Fruit fly (Drosophila melanogaster) whole organism, embryonic: ENCODE data around the gene CG2187.
A peak's percentile ranks its signal among the peaks of the same experiment; 100 is the strongest.

Experiments used
- B-H1 ChIP-seq: fragments of 200-800 bp; sonication (Bioruptor generic); IDR thresholded peaks from 3 replicates; pipeline ENCODE4 v1.3.6; 2022; ENCODE audit warnings: missing biosample characterization, missing genetic modification characterization
- CG1024 ChIP-seq: fragments of 200-800 bp; sonication (Bioruptor generic); IDR thresholded peaks from 2 replicates; pipeline ENCODE4 v1.3.6; 2022; ENCODE audit warnings: missing biosample characterization, missing genetic modification characterization
- CG10267 ChIP-seq: fragments of 200-800 bp; sonication (Bioruptor generic); optimal IDR thresholded peaks from 2 replicates; lab custom pipeline; 2018; ENCODE audit warnings: missing biosample characterization, mild to moderate bottlenecking, missing genetic modification characterization, moderate library complexity
- CG10543 ChIP-seq: fragments of 200-800 bp; sonication (Bioruptor generic); optimal IDR thresholded peaks from 3 replicates; lab custom pipeline; 2017; ENCODE audit warnings: missing biosample characterization, mild to moderate bottlenecking, missing genetic modification characterization, moderate library complexity
- CG11247 ChIP-seq: fragments of 200-800 bp; sonication (Bioruptor generic); IDR thresholded peaks from 2 replicates; pipeline ENCODE4 v1.3.6; 2022; ENCODE audit warnings: missing biosample characterization, missing genetic modification characterization
- CG1233 ChIP-seq: fragments of 200-800 bp; sonication (Bioruptor generic); optimal IDR thresholded peaks from 4 replicates; lab custom pipeline; 2018; ENCODE audit warnings: missing biosample characterization, mild to moderate bottlenecking, missing genetic modification characterization
- CG13287 ChIP-seq: fragments of 200-800 bp; sonication (Bioruptor generic); IDR thresholded peaks from 2 replicates; pipeline ENCODE4 v1.3.6; 2022; ENCODE audit warnings: missing biosample characterization, missing genetic modification characterization; ENCODE audit not compliant: partially characterized antibody
- CG13624 ChIP-seq: fragments of 200-800 bp; sonication (Bioruptor generic); optimal IDR thresholded peaks from 2 replicates; lab custom pipeline; 2016; ENCODE audit warnings: missing biosample characterization, missing genetic modification characterization
- CG15011 ChIP-seq: fragments of 200-800 bp; sonication (Bioruptor generic); optimal IDR thresholded peaks from 3 replicates; lab custom pipeline; 2018; ENCODE audit warnings: missing biosample characterization, mild to moderate bottlenecking, missing genetic modification characterization
- CG15601 ChIP-seq: fragments of 200-800 bp; sonication (Bioruptor generic); optimal IDR thresholded peaks from 3 replicates; lab custom pipeline; 2019; ENCODE audit warnings: missing biosample characterization, mild to moderate bottlenecking, missing genetic modification characterization, moderate library complexity
- CG17359 ChIP-seq: fragments of 200-800 bp; sonication (Bioruptor generic); optimal IDR thresholded peaks from 3 replicates; lab custom pipeline; 2018; ENCODE audit warnings: missing biosample characterization, mild to moderate bottlenecking, missing genetic modification characterization, moderate library complexity
- CG17829 ChIP-seq: fragments of 200-800 bp; optimal IDR thresholded peaks from 2 replicates; lab custom pipeline; 2019; ENCODE audit warnings: missing biosample characterization, mild to moderate bottlenecking, missing genetic modification characterization, moderate library complexity
- CG18011 ChIP-seq: fragments of 200-800 bp; sonication (Bioruptor generic); optimal IDR thresholded peaks from 2 replicates; lab custom pipeline; 2017; ENCODE audit warnings: missing biosample characterization, missing genetic modification characterization, mild to moderate bottlenecking, moderate library complexity, missing genotype
- CG2129 ChIP-seq: fragments of 200-800 bp; sonication (Bioruptor generic); IDR thresholded peaks from 2 replicates; pipeline ENCODE4 v1.3.6; 2022; ENCODE audit warnings: missing biosample characterization, missing genetic modification characterization; ENCODE audit not compliant: partially characterized antibody
- CG2202 ChIP-seq: fragments of 200-800 bp; sonication (Bioruptor generic); optimal IDR thresholded peaks from 2 replicates; lab custom pipeline; 2018; ENCODE audit warnings: missing biosample characterization, mild to moderate bottlenecking, missing genetic modification characterization
- CG2875 ChIP-seq: fragments of 200-800 bp; sonication (Bioruptor generic); optimal IDR thresholded peaks from 2 replicates; lab custom pipeline; 2017; ENCODE audit warnings: missing biosample characterization, mild to moderate bottlenecking, missing genetic modification characterization, missing genetic modification reagents
- CG31365 ChIP-seq: fragments of 200-800 bp; sonication (Bioruptor generic); optimal IDR thresholded peaks from 2 replicates; lab custom pipeline; 2018; ENCODE audit warnings: missing biosample characterization, mild to moderate bottlenecking, missing genetic modification characterization
- CG32772 ChIP-seq: fragments of 200-800 bp; sonication (Bioruptor generic); IDR thresholded peaks from 2 replicates; pipeline ENCODE4 v1.3.6; 2022; ENCODE audit warnings: missing biosample characterization, missing genetic modification characterization
- CG3407 ChIP-seq: fragments of 200-800 bp; sonication (Bioruptor generic); optimal IDR thresholded peaks from 2 replicates; lab custom pipeline; 2018; ENCODE audit warnings: missing biosample characterization, mild to moderate bottlenecking, missing genetic modification characterization
- CG34422 ChIP-seq: fragments of 200-800 bp; sonication (Bioruptor generic); IDR thresholded peaks from 3 replicates; pipeline ENCODE4 v1.3.6; 2022; ENCODE audit warnings: missing biosample characterization, missing genetic modification characterization
- CG3995 ChIP-seq: fragments of 200-800 bp; sonication (Bioruptor generic); optimal IDR thresholded peaks from 3 replicates; lab custom pipeline; 2016; ENCODE audit warnings: missing biosample characterization, missing genetic modification characterization
- CG6654 ChIP-seq: fragments of 200-800 bp; sonication (Bioruptor generic); optimal IDR thresholded peaks from 2 replicates; lab custom pipeline; 2017; ENCODE audit warnings: missing biosample characterization, mild to moderate bottlenecking, missing genetic modification characterization
- CG7786 ChIP-seq: fragments of 200-800 bp; sonication (Bioruptor generic); optimal IDR thresholded peaks from 2 replicates; lab custom pipeline; 2016; ENCODE audit warnings: missing biosample characterization, missing genetic modification characterization
- CG7839 ChIP-seq: fragments of 200-800 bp; sonication (Bioruptor generic); optimal IDR thresholded peaks from 3 replicates; lab custom pipeline; 2018; ENCODE audit warnings: missing biosample characterization, mild to moderate bottlenecking, missing genetic modification characterization, moderate library complexity
- CG8924 ChIP-seq: fragments of 200-800 bp; optimal IDR thresholded peaks from 3 replicates; lab custom pipeline; 2019; ENCODE audit warnings: missing biosample characterization, mild to moderate bottlenecking, missing genetic modification characterization, moderate library complexity
- CG9932 ChIP-seq: fragments of 200-800 bp; sonication (Bioruptor generic); IDR thresholded peaks from 2 replicates; pipeline ENCODE4 v1.3.6; 2022; ENCODE audit warnings: missing biosample characterization, missing genetic modification characterization
- CkIIα-i1 ChIP-seq: fragments of 200-800 bp; sonication (Bioruptor generic); IDR thresholded peaks from 2 replicates; pipeline ENCODE4 v1.3.6; 2022; ENCODE audit warnings: missing biosample characterization, missing genetic modification characterization
- CoRest ChIP-seq: fragments of 200-800 bp; sonication (Bioruptor generic); optimal IDR thresholded peaks from 3 replicates; lab custom pipeline; 2018; ENCODE audit warnings: missing biosample characterization, mild to moderate bottlenecking, missing genetic modification characterization, moderate library complexity
- Doc3 ChIP-seq: fragments of 200-800 bp; sonication (Bioruptor generic); IDR thresholded peaks from 3 replicates; pipeline ENCODE4 v1.3.6; 2022; ENCODE audit warnings: missing biosample characterization, missing genetic modification characterization; ENCODE audit not compliant: partially characterized antibody
- Ets65A ChIP-seq: fragments of 200-800 bp; sonication (Bioruptor generic); peaks from one replicate; lab custom pipeline; 2016; ENCODE audit warnings: missing biosample characterization, missing genetic modification characterization
- Hand ChIP-seq: fragments of 200-800 bp; sonication (Bioruptor generic); optimal IDR thresholded peaks from 2 replicates; lab custom pipeline; 2017; ENCODE audit warnings: mild to moderate bottlenecking, missing biosample characterization, missing genetic modification reagents, missing genetic modification characterization
- Hr3 ChIP-seq: fragments of 200-800 bp; sonication (Bioruptor generic); optimal IDR thresholded peaks from 3 replicates; lab custom pipeline; 2016; ENCODE audit warnings: missing biosample characterization, missing genetic modification characterization
- MBD-R2 ChIP-seq: fragments of 200-800 bp; sonication (Bioruptor generic); IDR thresholded peaks from 2 replicates; pipeline ENCODE4 v1.3.6; 2022; ENCODE audit warnings: missing biosample characterization, missing genetic modification characterization
- Med ChIP-seq: fragments of 200-800 bp; sonication (Bioruptor generic); peaks from one replicate; lab custom pipeline; 2016; ENCODE audit warnings: missing biosample characterization, missing genetic modification characterization, mild to moderate bottlenecking, inconsistent platforms, moderate library complexity
- Meics ChIP-seq: fragments of 200-800 bp; sonication (Bioruptor generic); optimal IDR thresholded peaks from 2 replicates; lab custom pipeline; 2017; ENCODE audit warnings: missing biosample characterization, mild to moderate bottlenecking, missing genetic modification characterization
- PHDP ChIP-seq: fragments of 200-800 bp; sonication (Bioruptor generic); optimal IDR thresholded peaks from 3 replicates; lab custom pipeline; 2018; ENCODE audit warnings: missing biosample characterization, mild to moderate bottlenecking, missing genetic modification characterization, moderate library complexity
- Ravus ChIP-seq: fragments of 200-800 bp; sonication (Bioruptor generic); IDR thresholded peaks from 2 replicates; pipeline ENCODE4 v1.3.6; 2022; ENCODE audit warnings: missing biosample characterization, missing genetic modification characterization
- Usf ChIP-seq: fragments of 200-800 bp; sonication (Bioruptor generic); optimal IDR thresholded peaks from 2 replicates; lab custom pipeline; 2017; ENCODE audit warnings: missing genotype, missing biosample characterization, missing genetic modification characterization
- chn ChIP-seq: fragments of 200-800 bp; sonication (Bioruptor generic); optimal IDR thresholded peaks from 2 replicates; lab custom pipeline; 2016; ENCODE audit warnings: missing biosample characterization, missing genetic modification characterization
- da ChIP-seq: fragments of 200-800 bp; sonication (Bioruptor generic); optimal IDR thresholded peaks from 2 replicates; lab custom pipeline; 2016; ENCODE audit warnings: missing biosample characterization, missing genetic modification characterization
- eve ChIP-seq, 2 experiments: fragments of >200 bp; optimal IDR thresholded peaks; 2 replicates each; lab custom pipeline; 2017; ENCODE audit warnings: missing biosample characterization in 2 of 2, missing genetic modification characterization in 2 of 2
- inv ChIP-seq: fragments of 200-800 bp; sonication (Bioruptor generic); IDR thresholded peaks from 2 replicates; pipeline ENCODE4 v1.3.6; 2022; ENCODE audit warnings: missing biosample characterization, missing genetic modification characterization; ENCODE audit not compliant: partially characterized antibody
- kni ChIP-seq: fragments of 200-800 bp; sonication (Bioruptor generic); optimal IDR thresholded peaks from 3 replicates; lab custom pipeline; 2017; ENCODE audit warnings: mild to moderate bottlenecking, missing biosample characterization, missing genetic modification reagents, missing genetic modification characterization
- nerfin-2 ChIP-seq: fragments of 200-800 bp; sonication (Bioruptor generic); IDR thresholded peaks from 2 replicates; pipeline ENCODE4 v1.3.6; 2022; ENCODE audit warnings: missing biosample characterization, missing genetic modification characterization; ENCODE audit not compliant: partially characterized antibody
- prd ChIP-seq, 3 experiments: fragments of >200 bp in 2 of 3; fragments of 200-800 bp in 1 of 3; sonication (Bioruptor generic) in 1 of 3; optimal IDR thresholded peaks in 2 of 3; IDR thresholded peaks in 1 of 3; 2 replicates in 2 of 3; 3 replicates in 1 of 3; pipeline versions ENCODE4 v1.3.6 to Lab custom; 2017 to 2022; ENCODE audit warnings: missing biosample characterization in 1 of 3, missing genetic modification characterization in 1 of 3
- slp2 ChIP-seq: fragments of 200-800 bp; sonication (Bioruptor generic); optimal IDR thresholded peaks from 2 replicates; lab custom pipeline; 2016; ENCODE audit warnings: missing biosample characterization, missing genetic modification characterization
- unc-4 ChIP-seq: fragments of 200-800 bp; sonication (Bioruptor generic); IDR thresholded peaks from 2 replicates; pipeline ENCODE4 v1.3.6; 2022; ENCODE audit warnings: missing biosample characterization, missing genetic modification characterization; ENCODE audit not compliant: partially characterized antibody
- zfh1 ChIP-seq: fragments of 200-800 bp; sonication (Bioruptor generic); IDR thresholded peaks from 3 replicates; pipeline ENCODE4 v1.3.6; 2022; ENCODE audit warnings: missing biosample characterization, missing genetic modification characterization

CG2187 gene

DNA sequence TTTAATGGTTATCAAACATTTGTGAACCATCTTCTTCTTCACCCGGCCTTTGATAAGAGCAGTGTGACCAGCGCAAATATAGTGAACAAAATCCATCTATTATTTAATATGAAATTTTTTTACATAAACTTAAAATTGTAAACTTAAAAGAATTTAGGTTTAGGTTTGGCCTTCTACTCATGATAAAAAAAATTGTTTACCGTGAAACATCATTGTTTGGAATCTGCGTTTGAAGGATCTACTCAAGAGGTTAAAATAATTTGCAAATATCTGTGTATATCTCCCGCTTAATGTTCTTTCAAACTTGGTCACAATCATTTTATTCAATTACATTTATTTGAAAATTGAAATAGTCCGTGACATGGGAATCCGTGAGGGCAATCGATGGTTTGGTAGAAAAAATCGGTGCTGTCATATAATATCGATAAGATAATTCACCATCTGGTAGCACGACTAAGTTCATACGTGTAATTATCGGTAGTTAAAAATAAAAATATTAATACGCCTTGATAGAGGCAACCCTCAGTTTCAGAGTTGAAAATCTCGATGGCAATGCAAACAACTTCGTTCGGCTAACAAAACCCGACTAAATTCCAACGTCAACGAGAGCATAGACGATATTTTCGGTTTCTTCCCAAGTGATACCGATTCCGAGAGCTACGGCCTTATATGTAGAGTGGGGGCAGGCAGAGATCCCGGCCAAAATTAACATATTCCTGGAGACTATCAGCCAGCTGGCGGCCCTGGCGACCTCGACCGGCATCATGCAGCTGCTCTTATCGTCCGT lies 13.5 kb upstream of the CG2187 start, which contains the start of the genes betaGlu and sip3 (continued):
- TF ChIP-seq CG13624 (GFP tag; lab: Kevin White, UChicago) (peak; percentile 3), CG7786 (GFP tag; lab: Kevin White, UChicago) (no peak), Hr3 (GFP tag; lab: Kevin White, UChicago) (peak; percentile 42), CG9932 (GFP tag; lab: Robert Waterston, UW) (peak; percentile 48; the same call in 1 of the 2 replicates), nerfin-2 (GFP tag; lab: Robert Waterston, UW) (peak; percentile 91), CG15601 (tag; lab: Kevin White, UChicago) (peak; percentile 42), unc-4 (peak; percentile 89), B-H1 (no peak), CoRest (peak; percentile 39), CG8924 (peak; percentile 25), CG2202 (tag; lab: Kevin White, UChicago) (no peak), CG17359 (tag; lab: Kevin White, UChicago) (no peak), Hand (GFP tag; lab: Kevin White, UChicago) (no peak), CG10543 (no peak), CG1233 (GFP tag; lab: Kevin White, UChicago) (no peak), CG15011 (GFP tag; lab: Kevin White, UChicago) (no peak), CG31365 (tag; lab: Kevin White, UChicago) (no peak), CG13287 (GFP tag; lab: Robert Waterston, UW) (peak; percentile 93), chn (GFP tag; lab: Kevin White, UChicago) (peak; percentile 13), CG7839 (tag; lab: Kevin White, UChicago) (no peak), CkIIα-i1 (GFP tag; lab: Robert Waterston, UW) (no peak), CG3407 (no peak), MBD-R2 (GFP tag; lab: Robert Waterston, UW) (peak; percentile 32), kni (no peak), CG1024 (GFP tag; lab: Robert Waterston, UW) (no peak), CG6654 (GFP tag; lab: Kevin White, UChicago) (no peak), CG2129 (GFP tag; lab: Robert Waterston, UW) (peak; percentile 62), Ravus (no peak), inv (GFP tag; lab: Robert Waterston, UW) (peak; percentile 94), Med (peak; percentile 83), CG11247 (GFP tag; lab: Robert Waterston, UW) (no peak), CG2875 (GFP tag; lab: Kevin White, UChicago) (no peak), CG18011 (GFP tag; lab: Kevin White, UChicago) (no peak), da (GFP tag; lab: Kevin White, UChicago) (no peak), slp2 (no peak), CG17829 (tag; lab: Kevin White, UChicago) (peak; percentile 36), Meics (no peak), CG34422 (no peak), PHDP (tag; lab: Kevin White, UChicago) (peak; percentile 3), Doc3 (GFP tag; lab: Robert Waterston, UW) (peak; percentile 82), Ets65A (GFP tag; lab: Kevin White, UChicago) (peak; percentile 64), CG3995 (GFP tag; lab: Kevin White, UChicago) (peak; percentile 87), CG32772 (GFP tag; lab: Robert Waterston, UW) (no peak), eve (GFP tag; optimal IDR thresholded peaks at IDR 0.05; lab: Kevin White, UChicago) (no peak), prd (optimal IDR thresholded peaks at IDR 0.05; lab: Kevin White, UChicago) (no peak), prd (GFP tag; IDR thresholded peaks at IDR 0.05; lab: Robert Waterston, UW) (no peak), zfh1 (GFP tag; lab: Robert Waterston, UW) (no peak), Usf (GFP tag; lab: Kevin White, UChicago) (no peak), CG10267 (tag; lab: Kevin White, UChicago) (peak; percentile 37)
